Fruit fly (Drosophila melanogaster) whole organism, embryonic: ENCODE data around the gene CG46460.

Experiments
- CG10321 ChIP-seq: fragments of 200-800 bp; sonication (Bioruptor generic); IDR thresholded peaks from 2 replicates; pipeline ENCODE4 v1.3.6; 2022; ENCODE audit warnings: missing biosample characterization, missing genetic modification characterization
- CG13123 ChIP-seq: fragments of 200-800 bp; sonication (Bioruptor generic); optimal IDR thresholded peaks from 2 replicates; lab custom pipeline; 2016; ENCODE audit warnings: missing biosample characterization, missing genetic modification characterization
- CG13624 ChIP-seq: fragments of 200-800 bp; sonication (Bioruptor generic); optimal IDR thresholded peaks from 2 replicates; lab custom pipeline; 2016; ENCODE audit warnings: missing biosample characterization, missing genetic modification characterization
- CG14014 ChIP-seq: fragments of 200-800 bp; sonication (Bioruptor generic); IDR thresholded peaks from 2 replicates; pipeline ENCODE4 v1.3.6; 2022; ENCODE audit warnings: missing biosample characterization, missing genetic modification characterization
- CG14441 ChIP-seq: fragments of 200-800 bp; sonication (Bioruptor generic); IDR thresholded peaks from 2 replicates; pipeline ENCODE4 v1.3.6; 2022; ENCODE audit warnings: missing biosample characterization, missing genetic modification characterization
- CG14965 ChIP-seq: fragments of 200-800 bp; sonication (Bioruptor generic); optimal IDR thresholded peaks from 2 replicates; lab custom pipeline; 2016; ENCODE audit warnings: missing biosample characterization, missing genetic modification characterization, borderline replicate concordance
- CG15269 ChIP-seq: fragments of 200-800 bp; sonication (Bioruptor generic); optimal IDR thresholded peaks from 2 replicates; lab custom pipeline; 2018; ENCODE audit warnings: missing biosample characterization, mild to moderate bottlenecking, missing genetic modification characterization, moderate library complexity
- CG1529 ChIP-seq: fragments of 200-800 bp; sonication (Bioruptor generic); optimal IDR thresholded peaks from 3 replicates; lab custom pipeline; 2018; ENCODE audit warnings: missing biosample characterization, missing genetic modification characterization
- CG1603 ChIP-seq: fragments of 200-800 bp; sonication (Bioruptor generic); optimal IDR thresholded peaks from 2 replicates; lab custom pipeline; 2019; ENCODE audit warnings: missing biosample characterization, mild to moderate bottlenecking, missing genetic modification characterization, moderate library complexity
- CG17328 ChIP-seq: fragments of 200-800 bp; sonication (Bioruptor generic); IDR thresholded peaks from 2 replicates; pipeline ENCODE4 v1.3.6; 2022; ENCODE audit warnings: missing biosample characterization, missing genetic modification characterization
- CG17359 ChIP-seq: fragments of 200-800 bp; sonication (Bioruptor generic); optimal IDR thresholded peaks from 3 replicates; lab custom pipeline; 2018; ENCODE audit warnings: missing biosample characterization, mild to moderate bottlenecking, missing genetic modification characterization, moderate library complexity
- CG18619 ChIP-seq: fragments of 200-800 bp; sonication (Bioruptor generic); optimal IDR thresholded peaks from 3 replicates; lab custom pipeline; 2017; ENCODE audit warnings: missing biosample characterization, mild to moderate bottlenecking, missing genetic modification characterization
- CG18764 ChIP-seq: fragments of 200-800 bp; sonication (Bioruptor generic); optimal IDR thresholded peaks from 3 replicates; lab custom pipeline; 2016; ENCODE audit warnings: missing biosample characterization, missing genetic modification characterization
- CG31224 ChIP-seq: fragments of 200-800 bp; sonication (Bioruptor generic); IDR thresholded peaks from 2 replicates; pipeline ENCODE4 v1.3.6; 2022; ENCODE audit warnings: missing biosample characterization, missing genetic modification characterization
- CG4282 ChIP-seq: fragments of 200-800 bp; sonication (Bioruptor generic); optimal IDR thresholded peaks from 2 replicates; lab custom pipeline; 2016; ENCODE audit warnings: missing biosample characterization, missing genetic modification characterization
- CG4820 ChIP-seq: fragments of 200-800 bp; sonication (Bioruptor generic); optimal IDR thresholded peaks from 3 replicates; lab custom pipeline; 2016; ENCODE audit warnings: missing biosample characterization, missing genetic modification characterization
- CG5245 ChIP-seq: fragments of 200-800 bp; sonication (Bioruptor generic); optimal IDR thresholded peaks from 3 replicates; lab custom pipeline; 2016; ENCODE audit warnings: missing biosample characterization, missing genetic modification characterization
- CG8281 ChIP-seq: fragments of 200-800 bp; sonication (Bioruptor generic); optimal IDR thresholded peaks from 2 replicates; lab custom pipeline; 2018; ENCODE audit warnings: missing biosample characterization, mild to moderate bottlenecking, missing genetic modification characterization, moderate library complexity
- CTCF ChIP-seq: fragments of 200-800 bp; sonication (Bioruptor generic); optimal IDR thresholded peaks from 2 replicates; lab custom pipeline; 2017; ENCODE audit warnings: missing biosample characterization, mild to moderate bottlenecking, missing genetic modification characterization, moderate library complexity
- Chrac-16 ChIP-seq: fragments of 200-800 bp; sonication (Bioruptor generic); optimal IDR thresholded peaks from 3 replicates; lab custom pipeline; 2016; ENCODE audit warnings: missing biosample characterization, missing genetic modification characterization
- CkIIα-i1 ChIP-seq: fragments of 200-800 bp; sonication (Bioruptor generic); IDR thresholded peaks from 2 replicates; pipeline ENCODE4 v1.3.6; 2022; ENCODE audit warnings: missing biosample characterization, missing genetic modification characterization
- D19B ChIP-seq: fragments of 200-800 bp; sonication (Bioruptor generic); optimal IDR thresholded peaks from 2 replicates; lab custom pipeline; 2017; ENCODE audit warnings: missing biosample characterization, mild to moderate bottlenecking, missing genetic modification characterization
- Dip3 ChIP-seq: fragments of 200-800 bp; sonication (Bioruptor generic); optimal IDR thresholded peaks from 3 replicates; lab custom pipeline; 2016; ENCODE audit warnings: missing biosample characterization, missing genetic modification characterization
- Doc3 ChIP-seq: fragments of 200-800 bp; sonication (Bioruptor generic); IDR thresholded peaks from 3 replicates; pipeline ENCODE4 v1.3.6; 2022; ENCODE audit warnings: missing biosample characterization, missing genetic modification characterization; ENCODE audit not compliant: partially characterized antibody
- ERR ChIP-seq: fragments of 200-800 bp; sonication (Bioruptor generic); optimal IDR thresholded peaks from 2 replicates; lab custom pipeline; 2016; ENCODE audit warnings: missing biosample characterization, missing genetic modification characterization
- Ets65A ChIP-seq: fragments of 200-800 bp; sonication (Bioruptor generic); peaks from one replicate; lab custom pipeline; 2016; ENCODE audit warnings: missing biosample characterization, missing genetic modification characterization
- Fer3 ChIP-seq: fragments of 200-800 bp; sonication (Bioruptor generic); optimal IDR thresholded peaks from 2 replicates; lab custom pipeline; 2018; ENCODE audit warnings: missing biosample characterization, mild to moderate bottlenecking, missing genetic modification characterization, moderate library complexity
- Myb ChIP-seq: fragments of 200-800 bp; sonication (Bioruptor generic); optimal IDR thresholded peaks from 2 replicates; lab custom pipeline; 2016; ENCODE audit warnings: missing biosample characterization, missing genetic modification characterization
- NC2α ChIP-seq: fragments of 200-800 bp; sonication (Bioruptor generic); optimal IDR thresholded peaks from 2 replicates; lab custom pipeline; 2016; ENCODE audit warnings: missing biosample characterization, missing genetic modification characterization
- NFAT ChIP-seq: fragments of 200-800 bp; sonication (Bioruptor generic); IDR thresholded peaks from 2 replicates; pipeline ENCODE4 v1.3.6; 2022; ENCODE audit warnings: missing biosample characterization, missing genetic modification characterization
- Nf-YA ChIP-seq: fragments of 200-800 bp; sonication (Bioruptor generic); IDR thresholded peaks from 2 replicates; pipeline ENCODE4 v1.3.6; 2022; ENCODE audit warnings: missing biosample characterization, missing genetic modification characterization
- Oaz ChIP-seq: fragments of 200-800 bp; sonication (Bioruptor generic); IDR thresholded peaks from 2 replicates; pipeline ENCODE4 v1.3.6; 2022; ENCODE audit warnings: missing biosample characterization, missing genetic modification characterization
- Scr ChIP-seq: fragments of 200-800 bp; sonication (Bioruptor generic); IDR thresholded peaks from 2 replicates; pipeline ENCODE4 v1.3.6; 2022; ENCODE audit warnings: missing biosample characterization, missing genetic modification characterization; ENCODE audit not compliant: partially characterized antibody
- Six4 ChIP-seq: fragments of 200-800 bp; sonication (Bioruptor generic); optimal IDR thresholded peaks from 2 replicates; lab custom pipeline; 2016; ENCODE audit warnings: missing biosample characterization, missing genetic modification characterization
- Tbp ChIP-seq: fragments of >200 bp; optimal IDR thresholded peaks from 2 replicates; lab custom pipeline; 2018; ENCODE audit warnings: missing biosample characterization, missing genetic modification characterization
- Trl ChIP-seq, 3 experiments: fragments of >200 bp in 2 of 3; fragments of 200-800 bp in 1 of 3; sonication (Bioruptor generic) in 1 of 3; optimal IDR thresholded peaks; 2 replicates in 1 of 3; 3 replicates in 2 of 3; lab custom pipeline; 2016 to 2017; ENCODE audit warnings: missing biosample characterization in 1 of 3, missing genetic modification characterization in 1 of 3
- Xbp1 ChIP-seq: fragments of 200-800 bp; sonication (Bioruptor generic); optimal IDR thresholded peaks from 3 replicates; lab custom pipeline; 2016; ENCODE audit warnings: missing biosample characterization, mild to moderate bottlenecking, missing genetic modification characterization
- bbx ChIP-seq: fragments of 200-800 bp; sonication (Bioruptor generic); IDR thresholded peaks from 2 replicates; pipeline ENCODE4 v1.3.6; 2022; ENCODE audit warnings: missing biosample characterization, missing genetic modification characterization; ENCODE audit not compliant: partially characterized antibody
- cato ChIP-seq: fragments of 200-800 bp; sonication (Bioruptor generic); optimal IDR thresholded peaks from 2 replicates; lab custom pipeline; 2016; ENCODE audit warnings: missing biosample characterization, missing genetic modification characterization, borderline replicate concordance
- chinmo ChIP-seq: fragments of 200-800 bp; sonication (Bioruptor generic); IDR thresholded peaks from 4 replicates; pipeline ENCODE4 v1.3.6; 2022; ENCODE audit warnings: missing biosample characterization, missing genetic modification characterization; ENCODE audit not compliant: partially characterized antibody
- dmrt11E ChIP-seq: fragments of 200-800 bp; sonication (Bioruptor generic); optimal IDR thresholded peaks from 3 replicates; lab custom pipeline; 2018; ENCODE audit warnings: missing biosample characterization, mild to moderate bottlenecking, missing genetic modification characterization, moderate library complexity
- dpn ChIP-seq, 2 experiments: fragments of 200-800 bp; sonication (Bioruptor generic); optimal IDR thresholded peaks; 3 replicates each; lab custom pipeline; 2016; ENCODE audit warnings: missing biosample characterization in 2 of 2, missing genetic modification characterization in 2 of 2
- mirr ChIP-seq: fragments of 200-800 bp; sonication (Bioruptor generic); optimal IDR thresholded peaks from 3 replicates; lab custom pipeline; 2018; ENCODE audit warnings: missing biosample characterization, mild to moderate bottlenecking, missing genetic modification characterization
- ranshi ChIP-seq: fragments of 200-800 bp; sonication (Bioruptor generic); IDR thresholded peaks from 2 replicates; pipeline ENCODE4 v1.3.6; 2022; ENCODE audit warnings: missing biosample characterization, missing genetic modification characterization
- ro ChIP-seq: fragments of 200-800 bp; sonication (Bioruptor generic); IDR thresholded peaks from 2 replicates; pipeline ENCODE4 v1.3.6; 2022; ENCODE audit warnings: missing biosample characterization, missing genetic modification characterization
- sisA ChIP-seq: fragments of 200-800 bp; sonication (Bioruptor generic); IDR thresholded peaks from 2 replicates; pipeline ENCODE4 v1.3.6; 2022; ENCODE audit warnings: missing biosample characterization, missing genetic modification characterization
- slou ChIP-seq: fragments of 200-800 bp; sonication (Bioruptor generic); optimal IDR thresholded peaks from 3 replicates; lab custom pipeline; 2016; ENCODE audit warnings: missing biosample characterization, missing genetic modification characterization
- stc ChIP-seq: fragments of 200-800 bp; sonication (Bioruptor generic); IDR thresholded peaks from 2 replicates; pipeline ENCODE4 v1.3.6; 2022; ENCODE audit warnings: missing biosample characterization, missing genetic modification characterization
- unc-4 ChIP-seq: fragments of 200-800 bp; sonication (Bioruptor generic); IDR thresholded peaks from 2 replicates; pipeline ENCODE4 v1.3.6; 2022; ENCODE audit warnings: missing biosample characterization, missing genetic modification characterization; ENCODE audit not compliant: partially characterized antibody
- usp ChIP-seq: fragments of >200 bp; optimal IDR thresholded peaks from 2 replicates; lab custom pipeline; 2017; ENCODE audit warnings: missing biosample characterization, missing genetic modification characterization
- wdn ChIP-seq: fragments of 200-800 bp; sonication (Bioruptor generic); IDR thresholded peaks from 2 replicates; pipeline ENCODE4 v1.3.6; 2022; ENCODE audit warnings: missing biosample characterization, missing genetic modification characterization

The CG46460 gene

DNA sequence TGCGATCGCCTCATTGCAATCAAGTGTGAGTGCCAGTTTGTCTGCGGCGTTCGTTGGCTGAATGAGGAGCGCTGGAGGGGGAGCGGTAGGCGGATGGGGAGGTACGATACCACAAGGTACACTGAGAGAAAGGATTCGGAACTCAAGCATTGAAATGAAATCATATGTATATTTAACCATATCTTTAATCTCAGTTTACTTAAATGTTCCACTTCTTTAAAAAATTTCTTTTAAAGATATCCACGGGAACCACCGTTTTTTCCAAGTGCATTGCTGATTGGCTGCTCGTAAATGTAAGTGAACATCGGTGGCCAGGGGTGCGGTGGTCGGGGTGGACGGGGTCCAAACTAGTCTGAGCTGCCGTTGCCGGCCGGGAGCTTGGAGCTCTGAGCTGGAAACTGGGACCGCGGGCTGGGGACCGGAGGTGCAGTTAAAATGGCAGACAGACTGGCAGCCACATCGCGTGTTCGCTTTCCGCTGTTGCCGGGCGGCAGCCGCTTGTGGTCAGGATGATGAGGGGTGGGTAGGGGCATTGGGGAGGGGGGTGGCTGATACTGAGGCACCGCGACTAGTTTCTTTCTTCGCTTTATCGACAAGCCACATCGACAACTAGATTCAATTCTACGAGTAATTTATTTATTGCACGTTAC is 1.2 kb upstream of the CG46460 start (continued):
- TF ChIP-seq CG17359 (tag; lab: Kevin White, UChicago) (peak; percentile 97), ERR (GFP tag; lab: Kevin White, UChicago) (peak; percentile 91), Xbp1 (peak; percentile 97), CG15269 (tag; lab: Kevin White, UChicago) (peak; percentile 96), Myb (GFP tag; lab: Kevin White, UChicago) (peak; percentile 80), CG14014 (GFP tag; lab: Robert Waterston, UW) (peak; percentile 95), Dip3 (GFP tag; lab: Kevin White, UChicago) (peak; percentile 70), Nf-YA (GFP tag; lab: Robert Waterston, UW) (peak; percentile 96), usp (no peak), sisA (GFP tag; lab: Robert Waterston, UW) (peak; percentile 99), NC2α (GFP tag; lab: Kevin White, UChicago) (peak; percentile 94), CG31224 (GFP tag; lab: Robert Waterston, UW) (peak; percentile 82), dpn (GFP tag; optimal IDR thresholded peaks at IDR 0.05; lab: Kevin White, UChicago) (peak; percentile 94 to 96), cato (peak; percentile 90), CG1529 (peak; percentile 98), CG14441 (peak; percentile 96), CG5245 (GFP tag; lab: Kevin White, UChicago) (peak; percentile 96), CG10321 (GFP tag; lab: Robert Waterston, UW) (peak; percentile 78), CTCF (GFP tag; lab: Kevin White, UChicago) (peak; percentile 65), CG17328 (GFP tag; lab: Robert Waterston, UW) (peak; percentile 99), CG13123 (GFP tag; lab: Kevin White, UChicago) (peak; percentile 91), CG1603 (tag; lab: Kevin White, UChicago) (peak; percentile 98), Oaz (GFP tag; lab: Robert Waterston, UW) (peak; percentile 91), CG18619 (peak; percentile 91), Doc3 (GFP tag; lab: Robert Waterston, UW) (no peak), CG18764 (GFP tag; lab: Kevin White, UChicago) (peak; percentile 92), Scr (GFP tag; lab: Robert Waterston, UW) (no peak), Tbp (no peak), ro (GFP tag; lab: Robert Waterston, UW) (peak; percentile 88), D19B (GFP tag; lab: Kevin White, UChicago) (peak; percentile 43), CG13624 (GFP tag; lab: Kevin White, UChicago) (peak; percentile 90), CG4282 (GFP tag; lab: Kevin White, UChicago) (peak; percentile 75), mirr (GFP tag; lab: Kevin White, UChicago) (peak; percentile 43), stc (GFP tag; lab: Robert Waterston, UW) (peak; percentile 97), wdn (GFP tag; lab: Robert Waterston, UW) (peak; percentile 65; the same call in 1 of the 2 replicates), Fer3 (tag; lab: Kevin White, UChicago) (peak; percentile 91), ranshi (peak; percentile 96), CG14965 (GFP tag; lab: Kevin White, UChicago) (peak; percentile 72), chinmo (GFP tag; lab: Robert Waterston, UW) (no peak), Chrac-16 (GFP tag; lab: Kevin White, UChicago) (peak; percentile 95), CG4820 (GFP tag; lab: Kevin White, UChicago) (peak; percentile 97), CG8281 (tag; lab: Kevin White, UChicago) (peak; percentile 78), bbx (GFP tag; lab: Robert Waterston, UW) (no peak), Six4 (peak; percentile 94), slou (GFP tag; lab: Kevin White, UChicago) (peak; percentile 49), dmrt11E (tag; lab: Kevin White, UChicago) (peak; percentile 97), Ets65A (peak; percentile 99), NFAT (GFP tag; lab: Robert Waterston, UW) (peak; percentile 81), Trl (optimal IDR thresholded peaks at IDR 0.05; lab: Kevin White, UChicago) (no peak), Trl (GFP tag; optimal IDR thresholded peaks at IDR 0.05; lab: Kevin White, UChicago) (peak; percentile 94), unc-4 (GFP tag; lab: Robert Waterston, UW) (no peak), CkIIα-i1 (GFP tag; lab: Robert Waterston, UW) (peak; percentile 80; the same call in 1 of the 2 replicates)
